Fruit fly (Drosophila melanogaster) whole organism, prepupa: ENCODE results near the gene CheA75a.

Source experiments
- Blimp-1 ChIP-seq: fragments of 200-800 bp; sonication (Bioruptor generic); optimal IDR thresholded peaks from 3 replicates; lab custom pipeline; 2017; ENCODE audit warnings: missing biosample characterization, missing genetic modification characterization, mild to moderate bottlenecking, moderate library complexity, missing genetic modification reagents
- CG10631 ChIP-seq: fragments of 200-800 bp; sonication (Bioruptor generic); optimal IDR thresholded peaks from 2 replicates; lab custom pipeline; 2016; ENCODE audit warnings: missing biosample characterization, missing genetic modification characterization
- CG10669 ChIP-seq: fragments of 200-800 bp; sonication (Bioruptor generic); optimal IDR thresholded peaks from 3 replicates; lab custom pipeline; 2018; ENCODE audit warnings: missing biosample characterization, mild to moderate bottlenecking, missing genetic modification characterization, moderate library complexity
- CG11294 ChIP-seq: fragments of 200-800 bp; sonication (Bioruptor generic); IDR thresholded peaks from 2 replicates; pipeline ENCODE4 v1.3.6; 2022; ENCODE audit warnings: missing biosample characterization, missing genetic modification characterization
- CG11762 ChIP-seq: fragments of 200-800 bp; sonication (Bioruptor generic); optimal IDR thresholded peaks from 3 replicates; lab custom pipeline; 2016; ENCODE audit warnings: missing biosample characterization, missing genetic modification characterization; ENCODE audit not compliant: insufficient read depth
- CG11902 ChIP-seq: fragments of 200-800 bp; sonication (Bioruptor generic); optimal IDR thresholded peaks from 3 replicates; lab custom pipeline; 2016; ENCODE audit warnings: missing biosample characterization, missing genetic modification characterization
- CG15336 ChIP-seq: fragments of 200-800 bp; sonication (Bioruptor generic); IDR thresholded peaks from 2 replicates; pipeline ENCODE4 v1.3.6; 2022; ENCODE audit warnings: missing biosample characterization, missing genetic modification characterization
- CG1621 ChIP-seq: fragments of 200-800 bp; sonication (Bioruptor generic); optimal IDR thresholded peaks from 3 replicates; lab custom pipeline; 2018; ENCODE audit warnings: missing biosample characterization, mild to moderate bottlenecking, missing genetic modification characterization
- CG16779 ChIP-seq: fragments of 200-800 bp; sonication (Bioruptor generic); optimal IDR thresholded peaks from 3 replicates; lab custom pipeline; 2017; ENCODE audit warnings: missing biosample characterization, mild to moderate bottlenecking, missing genetic modification characterization
- CG3032 ChIP-seq: fragments of 200-800 bp; optimal IDR thresholded peaks from 2 replicates; lab custom pipeline; 2019; ENCODE audit warnings: missing biosample characterization, mild to moderate bottlenecking, missing genetic modification characterization, moderate library complexity
- CG32006 ChIP-seq: fragments of 200-800 bp; sonication (Bioruptor generic); optimal IDR thresholded peaks from 3 replicates; lab custom pipeline; 2017; ENCODE audit warnings: missing biosample characterization, mild to moderate bottlenecking, missing genetic modification characterization
- CG3919 ChIP-seq: fragments of 200-800 bp; sonication (Bioruptor generic); optimal IDR thresholded peaks from 3 replicates; lab custom pipeline; 2016; ENCODE audit warnings: missing biosample characterization, missing genetic modification characterization
- CG4318 ChIP-seq: fragments of 200-800 bp; sonication (Bioruptor generic); optimal IDR thresholded peaks from 3 replicates; lab custom pipeline; 2017; ENCODE audit warnings: missing biosample characterization, mild to moderate bottlenecking, missing genetic modification characterization
- CG6163 ChIP-seq: fragments of 200-800 bp; sonication (Bioruptor generic); IDR thresholded peaks from 3 replicates; pipeline ENCODE4 v1.3.6; 2022; ENCODE audit warnings: missing biosample characterization, missing genetic modification characterization
- CG6276 ChIP-seq: fragments of 200-800 bp; sonication (Bioruptor generic); optimal IDR thresholded peaks from 2 replicates; lab custom pipeline; 2017; ENCODE audit warnings: missing biosample characterization, mild to moderate bottlenecking, missing genetic modification characterization
- CG6792 ChIP-seq: fragments of 200-800 bp; sonication (Bioruptor generic); optimal IDR thresholded peaks from 3 replicates; lab custom pipeline; 2016; ENCODE audit warnings: missing biosample characterization, missing genetic modification characterization
- CG6808 ChIP-seq: fragments of 200-800 bp; sonication (Bioruptor generic); optimal IDR thresholded peaks from 3 replicates; lab custom pipeline; 2017; ENCODE audit warnings: missing biosample characterization, missing genetic modification characterization, mild to moderate bottlenecking, moderate library complexity, missing genetic modification reagents
- CG6854 ChIP-seq: fragments of 200-800 bp; sonication (Bioruptor generic); optimal IDR thresholded peaks from 2 replicates; lab custom pipeline; 2017; ENCODE audit warnings: missing biosample characterization, mild to moderate bottlenecking, missing genetic modification characterization
- CG7368 ChIP-seq: fragments of 200-800 bp; sonication (Bioruptor generic); optimal IDR thresholded peaks from 3 replicates; lab custom pipeline; 2016; ENCODE audit warnings: missing biosample characterization, missing genetic modification characterization
- CG8119 ChIP-seq: fragments of 200-800 bp; sonication (Bioruptor generic); IDR thresholded peaks from 3 replicates; pipeline ENCODE4 v1.3.6; 2022; ENCODE audit warnings: missing biosample characterization, missing genetic modification characterization
- CG8319 ChIP-seq: fragments of 200-800 bp; sonication (Bioruptor generic); optimal IDR thresholded peaks from 3 replicates; lab custom pipeline; 2016; ENCODE audit warnings: missing biosample characterization, missing genetic modification characterization
- CG8632 ChIP-seq: fragments of 200-800 bp; sonication (Bioruptor generic); optimal IDR thresholded peaks from 3 replicates; lab custom pipeline; 2016; ENCODE audit warnings: missing biosample characterization, missing genetic modification characterization
- Eip75B ChIP-seq: fragments of 200-800 bp; sonication (Bioruptor generic); optimal IDR thresholded peaks from 3 replicates; lab custom pipeline; 2016; ENCODE audit warnings: missing biosample characterization, missing genetic modification characterization
- Eip78C ChIP-seq: fragments of 200-800 bp; sonication (Bioruptor generic); peaks from one replicate; lab custom pipeline; 2016; ENCODE audit warnings: missing biosample characterization, missing genetic modification characterization
- Eip93F ChIP-seq: fragments of 200-800 bp; sonication (Bioruptor generic); optimal IDR thresholded peaks from 2 replicates; lab custom pipeline; 2016; ENCODE audit warnings: missing biosample characterization, mild to moderate bottlenecking, missing genetic modification characterization
- Ets21C ChIP-seq: fragments of 200-800 bp; sonication (Bioruptor generic); optimal IDR thresholded peaks from 3 replicates; lab custom pipeline; 2016; ENCODE audit warnings: missing biosample characterization, missing genetic modification characterization
- Ets96B ChIP-seq: fragments of 200-800 bp; optimal IDR thresholded peaks from 2 replicates; lab custom pipeline; 2019; ENCODE audit warnings: missing biosample characterization, mild to moderate bottlenecking, missing genetic modification characterization, moderate library complexity
- Gug ChIP-seq: fragments of 200-800 bp; sonication (Bioruptor generic); IDR thresholded peaks from 2 replicates; pipeline ENCODE4 v1.3.6; 2022; ENCODE audit warnings: missing biosample characterization, missing genetic modification characterization
- Hr38 ChIP-seq: sonication (Bioruptor generic); optimal IDR thresholded peaks from 2 replicates; lab custom pipeline; 2016; ENCODE audit warnings: missing biosample characterization, missing genetic modification characterization
- Hr39 ChIP-seq: fragments of 200-800 bp; sonication (Bioruptor generic); optimal IDR thresholded peaks from 2 replicates; lab custom pipeline; 2016; ENCODE audit warnings: missing biosample characterization, missing genetic modification characterization
- Hr4 ChIP-seq: fragments of 200-800 bp; sonication (Bioruptor generic); optimal IDR thresholded peaks from 3 replicates; lab custom pipeline; 2016; ENCODE audit warnings: missing biosample characterization, missing genetic modification characterization
- Lpt ChIP-seq: fragments of 200-800 bp; sonication (Bioruptor generic); optimal IDR thresholded peaks from 3 replicates; lab custom pipeline; 2016; ENCODE audit warnings: missing biosample characterization, missing genetic modification characterization
- Met ChIP-seq: fragments of 200-800 bp; sonication (Bioruptor generic); optimal IDR thresholded peaks from 3 replicates; lab custom pipeline; 2016; ENCODE audit warnings: missing biosample characterization, missing genetic modification characterization
- OdsH ChIP-seq: fragments of 200-800 bp; sonication (Bioruptor generic); optimal IDR thresholded peaks from 3 replicates; lab custom pipeline; 2016; ENCODE audit warnings: missing biosample characterization, missing genetic modification characterization
- Smox ChIP-seq: fragments of 200-800 bp; sonication (Bioruptor generic); optimal IDR thresholded peaks from 3 replicates; lab custom pipeline; 2016; ENCODE audit warnings: missing biosample characterization, missing genetic modification characterization
- Sox102F ChIP-seq: fragments of 200-800 bp; sonication (Bioruptor generic); optimal IDR thresholded peaks from 2 replicates; lab custom pipeline; 2016; ENCODE audit warnings: missing biosample characterization, mild to moderate bottlenecking, missing genetic modification characterization
- Sox14 ChIP-seq: fragments of 200-800 bp; sonication (Bioruptor generic); optimal IDR thresholded peaks from 3 replicates; lab custom pipeline; 2016; ENCODE audit warnings: missing biosample characterization, missing genetic modification characterization
- Sox15 ChIP-seq: fragments of 200-800 bp; sonication (Bioruptor generic); optimal IDR thresholded peaks from 3 replicates; lab custom pipeline; 2016; ENCODE audit warnings: missing biosample characterization, missing genetic modification characterization
- achi ChIP-seq: fragments of 200-800 bp; sonication (Bioruptor generic); optimal IDR thresholded peaks from 3 replicates; lab custom pipeline; 2016; ENCODE audit warnings: missing biosample characterization, missing genetic modification characterization
- acj6 ChIP-seq: fragments of 200-800 bp; sonication (Bioruptor generic); optimal IDR thresholded peaks from 3 replicates; lab custom pipeline; 2016; ENCODE audit warnings: missing biosample characterization, missing genetic modification characterization
- cyc ChIP-seq: fragments of 200-800 bp; sonication (Bioruptor generic); optimal IDR thresholded peaks from 3 replicates; lab custom pipeline; 2016; ENCODE audit warnings: missing biosample characterization, missing genetic modification characterization
- dac ChIP-seq: fragments of 200-800 bp; sonication (Bioruptor generic); optimal IDR thresholded peaks from 2 replicates; lab custom pipeline; 2017; ENCODE audit warnings: missing biosample characterization, mild to moderate bottlenecking, missing genetic modification characterization
- dsx ChIP-seq: fragments of 200-800 bp; optimal IDR thresholded peaks from 3 replicates; lab custom pipeline; 2019; ENCODE audit warnings: missing biosample characterization, mild to moderate bottlenecking, missing genetic modification characterization, moderate library complexity; ENCODE audit not compliant: poor library complexity, severe bottlenecking
- esn ChIP-seq: fragments of 200-800 bp; sonication (Bioruptor generic); optimal IDR thresholded peaks from 2 replicates; lab custom pipeline; 2016; ENCODE audit warnings: missing biosample characterization, mild to moderate bottlenecking, missing genetic modification characterization, moderate library complexity
- fd85E ChIP-seq: fragments of 200-800 bp; sonication (Bioruptor generic); optimal IDR thresholded peaks from 3 replicates; lab custom pipeline; 2016; ENCODE audit warnings: missing biosample characterization, missing genetic modification characterization
- lz ChIP-seq: fragments of 200-800 bp; sonication (Bioruptor generic); optimal IDR thresholded peaks from 3 replicates; lab custom pipeline; 2016; ENCODE audit warnings: missing biosample characterization, missing genetic modification characterization
- pdm3 ChIP-seq: fragments of 200-800 bp; sonication (Bioruptor generic); optimal IDR thresholded peaks from 3 replicates; lab custom pipeline; 2016; ENCODE audit warnings: missing biosample characterization, missing genetic modification characterization
- salr ChIP-seq, 2 experiments: fragments of 200-800 bp; sonication (Bioruptor generic); optimal IDR thresholded peaks; 3 replicates each; lab custom pipeline; 2016 to 2018; ENCODE audit warnings: missing biosample characterization in 2 of 2, missing genetic modification characterization in 2 of 2, mild to moderate bottlenecking in 1 of 2
- spab ChIP-seq: fragments of 200-800 bp; sonication (Bioruptor generic); optimal IDR thresholded peaks from 2 replicates; lab custom pipeline; 2017; ENCODE audit warnings: missing biosample characterization, mild to moderate bottlenecking, missing genetic modification characterization, missing genetic modification reagents
- ss ChIP-seq, 2 experiments: fragments of 200-800 bp; sonication (Bioruptor generic); optimal IDR thresholded peaks; 2 replicates in 1 of 2; 3 replicates in 1 of 2; lab custom pipeline; 2017 to 2018; ENCODE audit warnings: mild to moderate bottlenecking in 2 of 2, missing biosample characterization in 2 of 2, missing genetic modification characterization in 2 of 2, moderate library complexity in 1 of 2
- topi ChIP-seq: fragments of 200-800 bp; sonication (Bioruptor generic); optimal IDR thresholded peaks from 3 replicates; lab custom pipeline; 2016; ENCODE audit warnings: missing biosample characterization, missing genetic modification characterization
- vri ChIP-seq: fragments of 200-800 bp; sonication (Bioruptor generic); optimal IDR thresholded peaks from 3 replicates; lab custom pipeline; 2016; ENCODE audit warnings: missing biosample characterization, mild to moderate bottlenecking, missing genetic modification characterization

Gene CheA75a

DNA sequence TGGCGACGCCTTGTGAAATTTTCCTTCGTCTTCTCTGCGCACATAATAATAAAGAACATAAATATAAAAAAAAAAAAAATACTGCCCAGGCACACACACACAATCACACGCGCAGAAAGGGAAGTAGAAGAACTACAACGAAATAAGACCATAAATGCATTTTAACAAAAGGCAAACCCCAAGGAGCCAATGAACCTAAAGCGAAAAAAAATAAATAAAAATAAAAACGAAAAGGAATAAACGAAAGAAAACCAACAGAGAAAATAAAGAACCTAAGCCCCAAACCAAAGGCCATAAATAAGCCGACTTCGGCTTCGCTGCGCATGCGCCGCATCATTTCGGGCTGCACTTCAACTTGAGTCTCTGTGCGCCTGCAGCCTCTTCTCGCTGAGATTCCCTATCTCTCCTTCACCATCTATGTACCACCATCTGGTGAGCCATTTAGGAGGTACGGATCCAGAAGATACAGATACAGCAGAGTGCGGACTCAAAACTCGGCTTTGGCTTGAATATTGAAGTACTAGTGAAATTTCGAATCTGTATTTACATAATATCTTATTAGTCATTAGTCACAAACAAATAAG, 30.5 kb upstream of the CheA75a start:
- TF ChIP-seq Ets96B (peak; percentile 46), CG6276 (GFP tag; lab: Kevin White, UChicago) (no peak), topi (GFP tag; lab: Kevin White, UChicago) (no peak), Eip78C (peak; percentile 54), lz (GFP tag; lab: Kevin White, UChicago) (no peak), CG16779 (tag; lab: Kevin White, UChicago) (peak; percentile 71), CG7368 (GFP tag; lab: Kevin White, UChicago) (no peak), CG11902 (GFP tag; lab: Kevin White, UChicago) (no peak), CG8119 (GFP tag; lab: Robert Waterston, UW) (peak; percentile 41; the same call in 1 of the 3 replicates), ss (GFP tag; optimal IDR thresholded peaks at IDR 0.05; lab: Kevin White, UChicago) (peak; percentile 80 to 90), CG10631 (no peak), CG1621 (tag; lab: Kevin White, UChicago) (peak; percentile 31), salr (GFP tag; optimal IDR thresholded peaks at IDR 0.05; lab: Kevin White, UChicago) (no peak), CG6854 (GFP tag; lab: Kevin White, UChicago) (peak; percentile 53), CG6163 (GFP tag; lab: Robert Waterston, UW) (peak; percentile 56; the same call in 2 of the 3 replicates), Sox14 (GFP tag; lab: Kevin White, UChicago) (no peak), cyc (no peak), CG10669 (no peak), Blimp-1 (GFP tag; lab: Kevin White, UChicago) (no peak), Eip75B (peak; percentile 6), CG3032 (tag; lab: Kevin White, UChicago) (peak; percentile 38), Hr4 (GFP tag; lab: Kevin White, UChicago) (no peak), esn (GFP tag; lab: Kevin White, UChicago) (no peak), pdm3 (no peak), CG11762 (GFP tag; lab: Kevin White, UChicago) (no peak), Eip93F (GFP tag; lab: Kevin White, UChicago) (peak; percentile 59), CG6808 (peak; percentile 77), OdsH (GFP tag; lab: Kevin White, UChicago) (no peak), CG6792 (GFP tag; lab: Kevin White, UChicago) (no peak), Ets21C (GFP tag; lab: Kevin White, UChicago) (no peak), CG3919 (GFP tag; lab: Kevin White, UChicago) (peak; percentile 19), Sox102F (GFP tag; lab: Kevin White, UChicago) (peak; percentile 57), dac (no peak), achi (no peak), Lpt (no peak), CG8319 (GFP tag; lab: Kevin White, UChicago) (no peak), fd85E (GFP tag; lab: Kevin White, UChicago) (no peak), dsx (GFP tag; lab: Kevin White, UChicago) (peak; percentile 61), Met (GFP tag; lab: Kevin White, UChicago) (peak; percentile 33), vri (GFP tag; lab: Kevin White, UChicago) (peak; percentile 70), CG4318 (GFP tag; lab: Kevin White, UChicago) (no peak), Sox15 (GFP tag; lab: Kevin White, UChicago) (no peak), CG15336 (GFP tag; lab: Robert Waterston, UW) (no peak), Hr38 (GFP tag; lab: Kevin White, UChicago) (no peak), spab (peak; percentile 58), Hr39 (GFP tag; lab: Kevin White, UChicago) (no peak), Smox (no peak), acj6 (GFP tag; lab: Kevin White, UChicago) (no peak), Gug (GFP tag; lab: Robert Waterston, UW) (no peak), CG32006 (no peak), CG11294 (GFP tag; lab: Robert Waterston, UW) (no peak), CG8632 (GFP tag; lab: Kevin White, UChicago) (no peak)
